Fruit fly (Drosophila melanogaster): ENCODE data around the gene bnl.

- no peak for TF ChIP-seq fru (GFP tag; optimal IDR thresholded peaks at IDR 0.05)
- no peak for TF ChIP-seq foxo (GFP tag; optimal IDR thresholded peaks at IDR 0.05)
- no peak for TF ChIP-seq Vsx2 (GFP tag; optimal IDR thresholded peaks at IDR 0.05; ENCODE audit: partially characterized antibody)
- TF ChIP-seq Hnf4 (GFP tag; optimal IDR thresholded peaks at IDR 0.05): no peak
Observed at dm6 chr3R:19838925-19839601, 2.4 kb upstream of the bnl start.
